Worm (Caenorhabditis elegans): ENCODE results near the gene C15B12.9.

DNA sequence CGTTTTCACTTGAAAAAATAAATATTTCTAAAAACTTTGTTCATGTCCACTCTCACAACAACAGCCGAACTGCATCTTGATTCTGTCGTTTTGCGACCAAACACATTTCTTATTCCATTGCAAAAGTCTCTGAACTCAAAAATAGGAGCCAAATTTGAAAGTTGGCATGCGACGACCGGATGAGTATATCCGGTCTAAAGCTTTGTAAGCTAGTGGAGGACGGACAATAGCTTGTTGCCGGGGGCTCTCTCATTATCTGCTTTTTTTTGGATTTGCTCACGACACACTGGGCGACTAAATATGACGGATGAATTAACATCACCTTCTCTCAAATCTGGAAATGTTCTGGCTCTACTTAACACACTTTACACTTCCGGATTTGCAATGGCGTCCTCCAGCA is 6.9 kb upstream of the C15B12.9 start, which contains the start of gene K04E7.1:
- no peak for TF ChIP-seq C04F5.9 (tag; optimal IDR thresholded peaks at IDR 0.05)
- no peak for TF ChIP-seq nhr-11 (tag; optimal IDR thresholded peaks at IDR 0.05)
- TF ChIP-seq elt-2 (tag; optimal IDR thresholded peaks at IDR 0.05), result no peak
- TF ChIP-seq swsn-7 (tag; optimal IDR thresholded peaks at IDR 0.05), result no peak
- no peak for TF ChIP-seq zag-1 (tag; optimal IDR thresholded peaks at IDR 0.05)
- TF ChIP-seq nhr-237 (tag; optimal IDR thresholded peaks at IDR 0.05), result no peak
- no peak for TF ChIP-seq lin-15B (tag; optimal IDR thresholded peaks at IDR 0.05)
- TF ChIP-seq nhr-12 (tag; optimal IDR thresholded peaks at IDR 0.05), result no peak
- TF ChIP-seq snpc-4 (tag; optimal IDR thresholded peaks at IDR 0.05), result no peak
- TF ChIP-seq zip-4 (GFP tag; optimal IDR thresholded peaks at IDR 0.05), result no peak
